ENCODE assay signal across 2 worm cellular contexts in genomic region chrV:19497087-19497486, ce11.
TF ChIP-seq lines count a peak whose summit lies in the region.

No protein-coding gene starts in this region.

TF ChIP-seq in whole organism, L4 larva, 104 proteins besides CTCF, POLR2A, EP300 and RAD21:
- no peak for TF ChIP-seq ceh-28 (tag; optimal IDR thresholded peaks at IDR 0.05; lab: Kevin White, UChicago)
- TF ChIP-seq mdl-1 (tag; optimal IDR thresholded peaks at IDR 0.05; lab: Kevin White, UChicago), result no peak
- TF ChIP-seq gei-8 (GFP tag; optimal IDR thresholded peaks at IDR 0.05; lab: Kevin White, UChicago), result no peak
- no peak for TF ChIP-seq ctbp-1 (GFP tag; IDR thresholded peaks at IDR 0.05; lab: Robert Waterston, UW)
- peak; percentile 2 for TF ChIP-seq aha-1 (tag; lab: Kevin White, UChicago)
TF ChIP-seq in whole organism, L4 larva: peak in this region for 1.

TF ChIP-seq in whole organism, young adult, 124 proteins besides CTCF, POLR2A, EP300 and RAD21:
- TF ChIP-seq egl-44 (GFP tag; IDR thresholded peaks at IDR 0.05; lab: Robert Waterston, UW), result no peak
- TF ChIP-seq aptf-3 (GFP tag; IDR thresholded peaks at IDR 0.05; lab: Robert Waterston, UW), result no peak
- no peak for TF ChIP-seq ceh-27 (GFP tag; optimal IDR thresholded peaks at IDR 0.05; lab: Kevin White, UChicago)
- peak; percentile 69 for TF ChIP-seq tbp1 (GFP tag; optimal IDR thresholded peaks at IDR 0.05; lab: Kevin White, UChicago)
- TF ChIP-seq D2030.7 (GFP tag; IDR thresholded peaks at IDR 0.05; lab: Robert Waterston, UW), result no peak
- no peak for TF ChIP-seq madf-6 (GFP tag; IDR thresholded peaks at IDR 0.05; lab: Robert Waterston, UW)
- peak; percentile 36; the same call in 1 of the 2 replicates for TF ChIP-seq hmg-1.2 (GFP tag; IDR thresholded peaks at IDR 0.05; lab: Robert Waterston, UW)
- peak; percentile 46 for TF ChIP-seq B0261.1 (tag; optimal IDR thresholded peaks at IDR 0.05; lab: Kevin White, UChicago)
- TF ChIP-seq sdz-38 (tag; optimal IDR thresholded peaks at IDR 0.05; lab: Kevin White, UChicago), result no peak
- no peak for TF ChIP-seq F55B11.4 (tag; optimal IDR thresholded peaks at IDR 0.05; lab: Kevin White, UChicago; ENCODE audit: borderline replicate concordance, insufficient read depth)
- TF ChIP-seq rpc-1 (optimal IDR thresholded peaks at IDR 0.05; lab: Kevin White, UChicago), result peak; percentile 30
- TF ChIP-seq rpc-1 (tag; optimal IDR thresholded peaks at IDR 0.05; lab: Kevin White, UChicago), result peak; percentile 65
- TF ChIP-seq F49E8.2 (tag; optimal IDR thresholded peaks at IDR 0.05; lab: Kevin White, UChicago; ENCODE audit: insufficient read depth), result no peak
- no peak for TF ChIP-seq C06A6.2 (GFP tag; conservative IDR thresholded peaks at IDR 0.05; lab: Robert Waterston, UW)
- no peak for TF ChIP-seq F22D6.2 (tag; optimal IDR thresholded peaks at IDR 0.05; lab: Kevin White, UChicago)
TF ChIP-seq in whole organism, young adult: peak in this region for 4.
